Fruit fly (Drosophila melanogaster) whole organism, pupa: ENCODE data around the gene CanA1.

ENCODE experiments used
- CG10348 ChIP-seq: fragments of 200-800 bp; sonication (Bioruptor generic); IDR thresholded peaks from 2 replicates; pipeline ENCODE4 v1.3.6; 2022; ENCODE audit warnings: missing biosample characterization, missing genetic modification characterization
- CG14655 ChIP-seq: fragments of 200-800 bp; sonication (Bioruptor generic); optimal IDR thresholded peaks from 3 replicates; lab custom pipeline; 2017; ENCODE audit warnings: mild to moderate bottlenecking, missing biosample characterization, missing genetic modification reagents, missing genetic modification characterization
- CG17806 ChIP-seq: fragments of 200-800 bp; sonication (Bioruptor generic); optimal IDR thresholded peaks from 2 replicates; lab custom pipeline; 2018; ENCODE audit warnings: missing biosample characterization, mild to moderate bottlenecking, missing genetic modification characterization, moderate library complexity
- EcR ChIP-seq: fragments of 200-800 bp; sonication (Bioruptor generic); optimal IDR thresholded peaks from 3 replicates; lab custom pipeline; 2019; ENCODE audit warnings: missing biosample characterization, missing genetic modification characterization, mild to moderate bottlenecking, moderate library complexity, missing genetic modification reagents
- Pif1B ChIP-seq: fragments of 200-800 bp; sonication (Bioruptor generic); optimal IDR thresholded peaks from 3 replicates; lab custom pipeline; 2016; ENCODE audit warnings: missing biosample characterization, missing genetic modification characterization
- Snoo ChIP-seq: fragments of 200-800 bp; sonication (Bioruptor generic); optimal IDR thresholded peaks from 3 replicates; lab custom pipeline; 2017; ENCODE audit warnings: missing biosample characterization, mild to moderate bottlenecking, missing genetic modification characterization, inconsistent platforms
- gl ChIP-seq: fragments of 200-800 bp; sonication (Bioruptor generic); optimal IDR thresholded peaks from 2 replicates; lab custom pipeline; 2018; ENCODE audit warnings: missing biosample characterization, mild to moderate bottlenecking, missing genetic modification characterization

DNA sequence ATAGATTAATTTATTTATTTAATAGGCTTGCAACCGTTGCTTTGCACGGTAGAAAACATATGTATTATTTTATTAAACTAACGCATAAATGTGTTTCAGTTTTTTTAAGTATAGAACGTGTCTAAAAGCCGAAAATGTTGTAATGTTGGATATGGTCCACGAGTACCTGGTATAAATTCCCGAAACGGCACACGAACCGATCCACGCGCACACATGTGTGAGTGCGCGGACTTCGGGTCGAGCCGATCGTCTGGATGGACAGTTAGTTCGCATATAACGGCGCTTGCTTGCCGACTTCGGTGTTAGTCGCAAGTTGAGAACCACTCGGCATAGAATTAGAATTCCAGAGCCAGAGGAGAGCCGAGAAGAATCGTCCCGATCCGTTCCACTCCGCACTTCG is 9.5 kb downstream of the CanA1 start, which contains the start of gene Alp4:
- no peak for TF ChIP-seq CG14655 (GFP tag; lab: Kevin White, UChicago)
- no peak for TF ChIP-seq Snoo
- TF ChIP-seq Pif1B (GFP tag; lab: Kevin White, UChicago): no peak
- TF ChIP-seq gl (tag; lab: Kevin White, UChicago): no peak
- no peak for TF ChIP-seq CG10348 (GFP tag; lab: Robert Waterston, UW)
- no peak for TF ChIP-seq CG17806 (tag; lab: Kevin White, UChicago)
- TF ChIP-seq EcR (GFP tag; lab: Kevin White, UChicago): no peak
